Fruit fly (Drosophila melanogaster): ENCODE measurements around the gene Ir10a.
A peak's percentile ranks its signal among the peaks of the same experiment; 100 is the strongest.

Ir10a gene

DNA sequence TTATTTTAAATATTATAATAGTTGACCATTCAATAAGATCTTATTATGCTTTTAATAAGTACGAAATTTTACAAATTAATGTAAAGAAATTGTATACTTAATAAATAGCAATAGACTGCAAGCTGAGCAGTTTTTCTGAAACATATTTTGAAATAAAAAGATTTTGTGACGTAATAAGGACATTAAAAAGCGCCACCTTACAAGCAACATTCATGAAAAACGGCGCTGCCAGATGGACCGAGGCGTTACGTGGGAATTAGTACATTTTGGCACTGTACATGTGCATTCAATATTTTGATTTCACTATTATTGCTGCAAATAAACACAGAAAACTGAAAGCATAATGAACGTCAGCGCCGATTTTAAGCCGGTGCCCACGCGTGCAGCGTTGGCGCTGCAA, 37.8 kb upstream of the Ir10a start, which contains the start of gene CG1738 (continued):
- peak; percentile 30 for TF ChIP-seq CG15269 (tag; optimal IDR thresholded peaks at IDR 0.05)
- TF ChIP-seq CG4617 (GFP tag; optimal IDR thresholded peaks at IDR 0.05; ENCODE audit: borderline replicate concordance), result peak; percentile 14
- TF ChIP-seq CG12391 (tag; optimal IDR thresholded peaks at IDR 0.05), result peak; percentile 1
- no peak for TF ChIP-seq CG7556 (GFP tag; optimal IDR thresholded peaks at IDR 0.05)
- no peak for TF ChIP-seq wor (GFP tag; IDR thresholded peaks at IDR 0.05)
- no peak for TF ChIP-seq rib (GFP tag; IDR thresholded peaks at IDR 0.05)
- peak; percentile 56 for TF ChIP-seq Rfx (GFP tag; IDR thresholded peaks at IDR 0.05)
- peak; percentile 1 to 5 for TF ChIP-seq dpn (GFP tag; optimal IDR thresholded peaks at IDR 0.05)
- TF ChIP-seq GATAe (GFP tag; conservative IDR thresholded peaks at IDR 0.05), result no peak
- no peak for TF ChIP-seq Hand (GFP tag; optimal IDR thresholded peaks at IDR 0.05)
- no peak for TF ChIP-seq CG14667 (GFP tag; IDR thresholded peaks at IDR 0.05)
- no peak for TF ChIP-seq hth (optimal IDR thresholded peaks at IDR 0.05)
- no peak for TF ChIP-seq CG9817 (tag; optimal IDR thresholded peaks at IDR 0.05)
- TF ChIP-seq TFAM (GFP tag; optimal IDR thresholded peaks at IDR 0.05), result no peak
- TF ChIP-seq CG10462 (GFP tag; optimal IDR thresholded peaks at IDR 0.05), result no peak
- TF ChIP-seq Doc3 (GFP tag; IDR thresholded peaks at IDR 0.05; ENCODE audit: partially characterized antibody), result no peak
- TF ChIP-seq fd3F (GFP tag; optimal IDR thresholded peaks at IDR 0.05), result no peak
- no peak for TF ChIP-seq org-1 (GFP tag; optimal IDR thresholded peaks at IDR 0.05)
- TF ChIP-seq CG6254 (GFP tag; optimal IDR thresholded peaks at IDR 0.05), result no peak
- no peak for TF ChIP-seq CG10274 (GFP tag; optimal IDR thresholded peaks at IDR 0.05)
- TF ChIP-seq Meics (GFP tag; optimal IDR thresholded peaks at IDR 0.05), result peak; percentile 15
- TF ChIP-seq nmo (GFP tag; optimal IDR thresholded peaks at IDR 0.05), result peak; percentile 15
- no peak for TF ChIP-seq Sox100B (GFP tag; optimal IDR thresholded peaks at IDR 0.05)
- TF ChIP-seq Elba2 (GFP tag; optimal IDR thresholded peaks at IDR 0.05), result no peak
- peak; percentile 19 for TF ChIP-seq Dek (tag; optimal IDR thresholded peaks at IDR 0.05)
- TF ChIP-seq lilli (GFP tag; optimal IDR thresholded peaks at IDR 0.05), result no peak
- no peak for TF ChIP-seq Oaz (GFP tag; IDR thresholded peaks at IDR 0.05)
- TF ChIP-seq hbn (GFP tag; IDR thresholded peaks at IDR 0.05; ENCODE audit: partially characterized antibody), result no peak
- peak; percentile 79 for TF ChIP-seq Med (GFP tag)
- no peak for TF ChIP-seq gsb-n (tag; optimal IDR thresholded peaks at IDR 0.05)
- no peak for TF ChIP-seq cad (GFP tag; optimal IDR thresholded peaks at IDR 0.05)
- TF ChIP-seq CHES-1-like (GFP tag; optimal IDR thresholded peaks at IDR 0.05), result no peak
- TF ChIP-seq Mrtf (GFP tag; IDR thresholded peaks at IDR 0.05), result no peak
- TF ChIP-seq CG13894 (tag; optimal IDR thresholded peaks at IDR 0.05), result no peak
- no peak for TF ChIP-seq Nf-YA (GFP tag; IDR thresholded peaks at IDR 0.05)
- TF ChIP-seq tgo (GFP tag; IDR thresholded peaks at IDR 0.05), result no peak
- TF ChIP-seq MBD-R2 (GFP tag; IDR thresholded peaks at IDR 0.05), result peak; percentile 60
- no peak for TF ChIP-seq CG10654 (GFP tag; optimal IDR thresholded peaks at IDR 0.05)
- TF ChIP-seq CG17829 (tag; optimal IDR thresholded peaks at IDR 0.05), result peak; percentile 14
- no peak for TF ChIP-seq Sry-δ (GFP tag; optimal IDR thresholded peaks at IDR 0.05)
- no peak for TF ChIP-seq CG1024 (GFP tag; IDR thresholded peaks at IDR 0.05)
- TF ChIP-seq CG10543 (GFP tag; optimal IDR thresholded peaks at IDR 0.05), result no peak
- peak; percentile 20 for TF ChIP-seq CG1603 (tag; optimal IDR thresholded peaks at IDR 0.05)
- no peak for TF ChIP-seq CG32767 (GFP tag; IDR thresholded peaks at IDR 0.05)
- TF ChIP-seq CG6765 (GFP tag; optimal IDR thresholded peaks at IDR 0.05), result no peak
- no peak for TF ChIP-seq CG13775 (GFP tag; optimal IDR thresholded peaks at IDR 0.05)
- no peak for TF ChIP-seq CG7745 (tag; optimal IDR thresholded peaks at IDR 0.05)
- no peak for TF ChIP-seq Oli (tag; optimal IDR thresholded peaks at IDR 0.05)
- no peak for TF ChIP-seq CG5245 (GFP tag; optimal IDR thresholded peaks at IDR 0.05)
- no peak for TF ChIP-seq caup (GFP tag; optimal IDR thresholded peaks at IDR 0.05; ENCODE audit: severe bottlenecking)
- no peak for TF ChIP-seq ranshi (GFP tag; IDR thresholded peaks at IDR 0.05)
- TF ChIP-seq CG11723 (GFP tag; optimal IDR thresholded peaks at IDR 0.05), result no peak
